Fruit fly (Drosophila melanogaster) whole organism, wandering third instar larva: Measurements from ENCODE around the gene CG42579.
"Not testable (repeated sequence)": the region's sequence is repeated elsewhere in the genome, so short reads cannot be mapped to it uniquely, and the experiment has no call there.

Source experiments
- Dif ChIP-seq: fragments of 200-275, 200-300 bp; sonication (Bioruptor generic); optimal IDR thresholded peaks from 2 replicates; lab custom pipeline; 2018; ENCODE audit warnings: missing biosample characterization, missing genetic modification characterization; ENCODE audit not compliant: partially characterized antibody
- Hr78 ChIP-seq: fragments of >200 bp; optimal IDR thresholded peaks from 2 replicates; lab custom pipeline; 2017; ENCODE audit warnings: missing biosample characterization, missing genetic modification characterization
- Hr83 ChIP-seq: fragments of 200-300 bp; sonication (Bioruptor generic); optimal IDR thresholded peaks from 2 replicates; lab custom pipeline; 2016; ENCODE audit warnings: missing biosample characterization, mild to moderate bottlenecking, missing genetic modification characterization, moderate library complexity; ENCODE audit not compliant: poor library complexity, severe bottlenecking
- OdsH ChIP-seq: fragments of 200-800 bp; sonication (Bioruptor generic); optimal IDR thresholded peaks from 2 replicates; lab custom pipeline; 2016; ENCODE audit warnings: missing biosample characterization, mild to moderate bottlenecking, missing genetic modification characterization
- Vsx2 ChIP-seq: fragments of 200-300, 225-300 bp; sonication (Bioruptor generic); optimal IDR thresholded peaks from 2 replicates; lab custom pipeline; 2018; ENCODE audit warnings: missing biosample characterization, missing genetic modification characterization; ENCODE audit not compliant: partially characterized antibody
- br ChIP-seq: fragments of 200-800 bp; sonication (Bioruptor generic); optimal IDR thresholded peaks from 2 replicates; lab custom pipeline; 2016; ENCODE audit warnings: missing biosample characterization, missing genetic modification characterization
- dsf ChIP-seq: sonication (Bioruptor generic); optimal IDR thresholded peaks from 2 replicates; lab custom pipeline; 2016; ENCODE audit warnings: missing biosample characterization, missing genetic modification characterization, borderline replicate concordance
- fru ChIP-seq: fragments of 200-800 bp; sonication (Bioruptor generic); optimal IDR thresholded peaks from 3 replicates; lab custom pipeline; 2016; ENCODE audit warnings: missing biosample characterization, mild to moderate bottlenecking, missing genetic modification characterization
- lola ChIP-seq: fragments of >200 bp; optimal IDR thresholded peaks from 2 replicates; lab custom pipeline; 2017; ENCODE audit warnings: missing biosample characterization, missing genetic modification characterization
- psq ChIP-seq: fragments of 200-800 bp; sonication (Bioruptor generic); optimal IDR thresholded peaks from 3 replicates; lab custom pipeline; 2017; ENCODE audit warnings: missing biosample characterization, mild to moderate bottlenecking, missing genetic modification characterization, moderate library complexity
- rgr ChIP-seq: fragments of 200-800 bp; sonication (Bioruptor generic); optimal IDR thresholded peaks from 3 replicates; lab custom pipeline; 2016; ENCODE audit warnings: missing biosample characterization, mild to moderate bottlenecking, missing genetic modification characterization
- sage ChIP-seq: fragments of 200-800 bp; sonication (Bioruptor generic); optimal IDR thresholded peaks from 2 replicates; lab custom pipeline; 2016; ENCODE audit warnings: missing biosample characterization, mild to moderate bottlenecking, missing genetic modification characterization
- usp ChIP-seq: fragments of >200 bp; optimal IDR thresholded peaks from 2 replicates; lab custom pipeline; 2017; ENCODE audit warnings: missing biosample characterization, missing genetic modification characterization

DNA sequence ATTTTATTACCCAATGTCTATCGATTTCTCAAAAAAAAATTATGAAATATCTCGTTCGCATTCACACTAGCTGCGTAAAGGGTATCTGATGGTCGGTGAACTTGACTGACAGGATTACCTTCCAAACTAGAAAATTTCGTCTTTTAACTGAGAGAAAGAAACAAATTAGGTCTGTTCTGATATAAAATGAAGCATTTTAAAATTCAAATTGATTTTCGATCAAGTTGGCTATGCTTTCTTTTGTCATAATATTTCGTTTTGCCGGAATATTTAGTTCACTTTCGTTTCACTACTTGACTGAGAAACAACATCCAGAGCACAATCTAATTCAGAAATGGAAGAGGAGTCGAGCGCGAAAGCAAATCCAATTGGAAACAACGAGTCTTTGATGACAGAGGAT, at the start of gene CG42579:
- TF ChIP-seq usp (GFP tag; lab: Kevin White, UChicago); sage (GFP tag; lab: Kevin White, UChicago); lola; fru (GFP tag; lab: Kevin White, UChicago); Hr83; psq (GFP tag; lab: Kevin White, UChicago); br (GFP tag; lab: Kevin White, UChicago); rgr (GFP tag; lab: Kevin White, UChicago); Hr78 (GFP tag; lab: Kevin White, UChicago); Dif; OdsH (GFP tag; lab: Kevin White, UChicago); Vsx2 (GFP tag; lab: Kevin White, UChicago); dsf: not testable (repeated sequence)
